Worm (Caenorhabditis elegans) whole organism, L4/young adult: ENCODE data around the gene tba-4.

ENCODE experiments used
- W03F9.2 ChIP-seq: fragments of 150-350 bp; optimal IDR thresholded peaks from 2 replicates; lab custom pipeline; 2014; ENCODE audit warnings: missing biosample characterization, missing genetic modification characterization
- dao-5 ChIP-seq: sonication (generic microtip); optimal IDR thresholded peaks from 2 replicates; lab custom pipeline; 2016; ENCODE audit warnings: missing genotype, missing genetic modification characterization, moderate library complexity, missing compliant biosample characterization
- him-1 ChIP-seq: sonication (generic microtip); optimal IDR thresholded peaks from 2 replicates; lab custom pipeline; 2016; ENCODE audit warnings: missing genotype, missing genetic modification reagents, missing genetic modification characterization, missing compliant biosample characterization

ce11 chrII:10933948-10934722, 15.6 kb downstream of the tba-4 start:
- TF ChIP-seq him-1 (tag; lab: Kevin White, UChicago) (no peak), dao-5 (tag; lab: Kevin White, UChicago) (no peak), W03F9.2 (tag; lab: Kevin White, UChicago) (no peak)
